Fruit fly (Drosophila melanogaster) whole organism, adult: ENCODE data around the gene CG9981.
A peak's percentile ranks its signal among the peaks of the same experiment; 100 is the strongest.

Experiments used
- CG11617 ChIP-seq: fragments of 200-800 bp; sonication (Bioruptor generic); optimal IDR thresholded peaks from 2 replicates; lab custom pipeline; 2017; ENCODE audit warnings: mild to moderate bottlenecking, missing biosample characterization, missing genetic modification reagents, missing genetic modification characterization
- CG12768 ChIP-seq: fragments of 200-800 bp; sonication (Bioruptor generic); optimal IDR thresholded peaks from 2 replicates; lab custom pipeline; 2017; ENCODE audit warnings: missing biosample characterization, missing genetic modification characterization, mild to moderate bottlenecking, moderate library complexity, missing genetic modification reagents
- CG14711 ChIP-seq: fragments of 200-800 bp; sonication (Bioruptor generic); optimal IDR thresholded peaks from 2 replicates; lab custom pipeline; 2018; ENCODE audit warnings: missing biosample characterization, mild to moderate bottlenecking, missing genetic modification characterization, moderate library complexity
- CG1620 ChIP-seq: fragments of 200-800 bp; sonication (Bioruptor generic); optimal IDR thresholded peaks from 2 replicates; lab custom pipeline; 2016; ENCODE audit warnings: missing biosample characterization, missing genetic modification characterization
- CG33017 ChIP-seq: fragments of 200-800 bp; sonication (Bioruptor generic); optimal IDR thresholded peaks from 2 replicates; lab custom pipeline; 2018; ENCODE audit warnings: missing biosample characterization, mild to moderate bottlenecking, missing genetic modification characterization, moderate library complexity
- CG5204 ChIP-seq: fragments of 200-800 bp; sonication (Bioruptor generic); optimal IDR thresholded peaks from 2 replicates; lab custom pipeline; 2016; ENCODE audit warnings: missing biosample characterization, missing genetic modification characterization
- CG7045 ChIP-seq: fragments of 200-800 bp; sonication (Bioruptor generic); optimal IDR thresholded peaks from 2 replicates; lab custom pipeline; 2017; ENCODE audit warnings: missing biosample characterization, mild to moderate bottlenecking, missing genetic modification characterization
- CG7101 ChIP-seq: fragments of 200-800 bp; sonication (Bioruptor generic); optimal IDR thresholded peaks from 2 replicates; lab custom pipeline; 2018; ENCODE audit warnings: missing biosample characterization, mild to moderate bottlenecking, missing genetic modification characterization, moderate library complexity
- Clk ChIP-seq: fragments of 200-800 bp; sonication (Bioruptor generic); optimal IDR thresholded peaks from 2 replicates; lab custom pipeline; 2017; ENCODE audit warnings: missing biosample characterization, missing genetic modification characterization
- Crg-1 ChIP-seq: fragments of 200-800 bp; sonication (Bioruptor generic); optimal IDR thresholded peaks from 2 replicates; lab custom pipeline; 2016; ENCODE audit warnings: missing biosample characterization, missing genetic modification characterization
- Hr96 ChIP-seq: fragments of 200-800 bp; sonication (Bioruptor generic); optimal IDR thresholded peaks from 2 replicates; lab custom pipeline; 2016; ENCODE audit warnings: missing biosample characterization, missing genetic modification characterization
- Mnt ChIP-seq: fragments of 200-800 bp; sonication (Bioruptor generic); optimal IDR thresholded peaks from 2 replicates; lab custom pipeline; 2016; ENCODE audit warnings: missing biosample characterization, mild to moderate bottlenecking, missing genetic modification characterization
- bab1 ChIP-seq: fragments of 200-800 bp; sonication (Bioruptor generic); optimal IDR thresholded peaks from 3 replicates; lab custom pipeline; 2019; ENCODE audit warnings: missing biosample characterization, mild to moderate bottlenecking, missing genetic modification characterization, moderate library complexity
- cic ChIP-seq: fragments of 200-800 bp; sonication (Bioruptor generic); optimal IDR thresholded peaks from 2 replicates; lab custom pipeline; 2017; ENCODE audit warnings: missing biosample characterization, mild to moderate bottlenecking, missing genetic modification characterization, moderate library complexity
- cnc ChIP-seq, 2 experiments: fragments of >200 bp; optimal IDR thresholded peaks; 2 replicates each; lab custom pipeline; 2017
- kay ChIP-seq: fragments of 200-800 bp; sonication (Bioruptor generic); peaks from one replicate; lab custom pipeline; 2016; ENCODE audit warnings: missing biosample characterization, missing genetic modification characterization, borderline replicate concordance
- ovo ChIP-seq: fragments of 200-800 bp; sonication (Bioruptor generic); optimal IDR thresholded peaks from 2 replicates; lab custom pipeline; 2016; ENCODE audit warnings: missing biosample characterization, missing genetic modification characterization
- pad ChIP-seq: fragments of 200-800 bp; sonication (Bioruptor generic); optimal IDR thresholded peaks from 3 replicates; lab custom pipeline; 2017; ENCODE audit warnings: missing biosample characterization, missing genetic modification characterization, mild to moderate bottlenecking, moderate library complexity, missing genetic modification reagents
- tj ChIP-seq: fragments of 200-800 bp; sonication (Bioruptor generic); optimal IDR thresholded peaks from 3 replicates; lab custom pipeline; 2017; ENCODE audit warnings: missing biosample characterization, mild to moderate bottlenecking, missing genetic modification characterization, moderate library complexity
- toe ChIP-seq: fragments of 200-800 bp; sonication (Bioruptor generic); optimal IDR thresholded peaks from 2 replicates; lab custom pipeline; 2016; ENCODE audit warnings: missing biosample characterization, missing genetic modification characterization

The CG9981 gene

DNA sequence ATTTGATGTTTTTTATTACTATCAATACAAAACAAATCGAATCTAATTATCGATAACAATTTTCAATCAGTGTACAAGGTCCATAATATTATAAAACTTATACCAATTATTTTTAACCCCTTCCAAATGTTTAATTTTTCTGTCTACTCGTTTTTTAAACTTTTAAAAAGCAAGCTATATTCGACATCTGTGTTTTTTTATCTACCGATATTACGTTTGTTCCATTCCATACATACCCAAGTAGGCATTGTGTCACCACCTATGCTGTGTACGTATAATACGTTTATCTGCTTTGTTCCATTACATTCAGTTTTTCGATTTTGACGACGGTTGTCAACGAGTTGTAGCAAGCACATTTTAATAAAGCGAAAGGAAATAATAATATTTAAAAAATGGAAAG lies 43.6 kb downstream of the CG9981 start, which contains the start of gene nonA:
Gene nonA, plus strand, starts transcription at position 264 of the 400 bp plus-strand sequence.
- peak; percentile 41 for TF ChIP-seq Mnt (GFP tag; lab: Kevin White, UChicago)
- TF ChIP-seq Crg-1 (GFP tag; lab: Kevin White, UChicago): peak; percentile 1
- TF ChIP-seq CG7101 (tag; lab: Kevin White, UChicago): no peak
- TF ChIP-seq pad (GFP tag; lab: Kevin White, UChicago): no peak
- peak; percentile 33 for TF ChIP-seq bab1 (GFP tag; lab: Kevin White, UChicago)

DNA sequence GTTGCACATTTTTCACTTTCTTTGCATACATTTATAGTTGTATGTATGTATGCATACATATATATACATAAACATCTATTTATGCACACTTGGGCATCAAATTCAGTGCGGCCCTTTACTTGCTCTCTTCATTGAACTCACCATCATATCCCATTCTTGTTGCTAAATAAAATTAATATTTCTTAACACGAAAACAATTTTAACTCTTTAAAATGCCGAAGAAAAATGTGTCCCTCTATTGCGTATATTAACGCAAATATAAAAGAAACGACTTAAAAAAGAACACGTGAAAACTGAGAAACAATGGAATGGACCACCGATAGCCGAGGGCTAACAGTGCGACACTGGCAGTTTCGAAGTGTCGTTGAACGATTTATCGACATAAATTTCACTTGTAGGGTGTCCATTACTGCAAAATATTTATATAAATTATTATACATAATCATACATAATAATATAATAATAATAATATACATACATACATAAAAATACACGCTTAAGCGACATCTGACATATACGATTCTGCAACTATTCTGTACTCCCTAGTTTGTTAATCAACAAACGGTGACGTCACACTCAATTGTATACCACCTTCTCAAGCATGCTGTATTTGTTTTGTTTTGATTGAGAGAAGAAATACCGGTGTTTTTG lies 46.1 kb downstream of the CG9981 start, which contains the start of the genes U2af50 and PIG-Q:
Gene U2af50, minus strand, starts transcription at position 370 of the 651 bp plus-strand sequence.
Gene PIG-Q, plus strand, starts transcription at position 474 of the 651 bp plus-strand sequence.
- TF ChIP-seq CG11617 (GFP tag; lab: Kevin White, UChicago): peak; percentile 93
- peak; percentile 94 for TF ChIP-seq CG7101 (tag; lab: Kevin White, UChicago)
- TF ChIP-seq ovo (GFP tag; lab: Kevin White, UChicago): peak; percentile 89
- TF ChIP-seq kay (GFP tag; lab: Kevin White, UChicago): peak; percentile 75
- peak; percentile 73 for TF ChIP-seq Crg-1 (GFP tag; lab: Kevin White, UChicago)
- peak; percentile 59 for TF ChIP-seq Clk (GFP tag; lab: Kevin White, UChicago)
- TF ChIP-seq CG1620: peak; percentile 41
- peak; percentile 84 for TF ChIP-seq CG12768 (GFP tag; lab: Kevin White, UChicago)
- no peak for TF ChIP-seq CG5204 (GFP tag; lab: Kevin White, UChicago)
- TF ChIP-seq pad (GFP tag; lab: Kevin White, UChicago): peak; percentile 78
- TF ChIP-seq cnc (optimal IDR thresholded peaks at IDR 0.05; lab: Kevin White, UChicago): no peak
- TF ChIP-seq toe (GFP tag; lab: Kevin White, UChicago): peak; percentile 65
- TF ChIP-seq CG7045: peak; percentile 76
- TF ChIP-seq bab1 (GFP tag; lab: Kevin White, UChicago): peak; percentile 94
- peak; percentile 82 for TF ChIP-seq CG33017 (tag; lab: Kevin White, UChicago)
- TF ChIP-seq Mnt (GFP tag; lab: Kevin White, UChicago): peak; percentile 84
- peak; percentile 78 for TF ChIP-seq tj (GFP tag; lab: Kevin White, UChicago)
- no peak for TF ChIP-seq Hr96
- peak; percentile 90 for TF ChIP-seq CG14711
- TF ChIP-seq cic (GFP tag; lab: Kevin White, UChicago): no peak

DNA sequence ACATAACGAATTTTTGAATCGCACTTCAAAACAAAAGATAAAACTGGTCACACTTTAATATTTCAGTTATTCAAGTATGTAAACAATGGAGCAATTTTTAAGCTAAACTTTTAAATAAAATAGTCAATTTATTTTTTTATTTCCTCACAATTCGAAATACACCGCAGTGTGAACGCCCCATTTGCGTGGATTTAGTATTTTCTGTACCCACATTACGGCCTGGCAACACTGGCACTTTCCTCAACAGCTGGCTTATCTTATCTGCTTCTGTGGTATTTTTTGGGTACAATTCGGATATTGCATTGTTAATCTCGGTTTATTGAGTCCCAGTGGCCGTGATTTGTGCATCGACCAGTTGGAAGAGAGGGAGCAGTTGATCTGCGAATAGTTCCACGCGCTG lies 54.9 kb downstream of the CG9981 start, which contains the start of gene sl:
Gene sl, plus strand, starts transcription at position 254 of the 400 bp plus-strand sequence.
- no peak for TF ChIP-seq CG11617 (GFP tag; lab: Kevin White, UChicago)
- TF ChIP-seq CG14711: peak; percentile 67
- no peak for TF ChIP-seq CG5204 (GFP tag; lab: Kevin White, UChicago)
